Fruit fly (Drosophila melanogaster): ENCODE results near the gene TSG101.

DNA sequence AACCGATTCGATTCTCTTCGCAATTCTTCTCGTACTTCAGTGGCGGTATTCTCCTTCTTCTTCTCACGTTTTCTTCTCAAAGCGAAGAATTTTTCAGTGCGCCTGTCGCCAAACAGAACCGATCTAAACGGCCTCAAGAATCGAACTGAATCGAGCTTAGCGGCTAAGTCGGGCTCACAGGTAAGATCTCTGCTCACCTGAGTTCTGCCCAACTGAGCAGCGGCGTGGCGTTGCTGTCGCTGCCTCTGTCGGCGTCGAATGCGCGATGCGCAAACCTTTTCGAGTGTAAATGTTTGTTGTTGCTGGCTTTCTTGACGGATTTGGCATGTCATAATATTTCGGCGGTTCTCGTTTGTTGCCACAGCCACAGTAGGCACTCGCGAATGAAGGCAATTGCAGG, 30.2 kb upstream of the TSG101 start:
- TF ChIP-seq Awh (GFP tag; IDR thresholded peaks at IDR 0.05) (no peak), CG7987 (GFP tag; optimal IDR thresholded peaks at IDR 0.05) (no peak), HLH3B (GFP tag; IDR thresholded peaks at IDR 0.05) (no peak), CG6272 (GFP tag; IDR thresholded peaks at IDR 0.05) (no peak), ato (GFP tag; IDR thresholded peaks at IDR 0.05; ENCODE audit: partially characterized antibody) (no peak), ranshi (GFP tag; IDR thresholded peaks at IDR 0.05) (no peak), CG12659 (GFP tag; optimal IDR thresholded peaks at IDR 0.05) (no peak), bigmax (GFP tag; optimal IDR thresholded peaks at IDR 0.05) (no peak), Dbx (GFP tag; IDR thresholded peaks at IDR 0.05) (no peak), CG10543 (GFP tag; optimal IDR thresholded peaks at IDR 0.05) (no peak), luna (GFP tag; optimal IDR thresholded peaks at IDR 0.05) (no peak), CG3163 (GFP tag; optimal IDR thresholded peaks at IDR 0.05) (no peak), CG12104 (GFP tag; optimal IDR thresholded peaks at IDR 0.05) (no peak)
